ENCODE assay signal across 3 fruit fly cellular contexts in genomic region chr3R:12406235-12407196, dm6.
TF ChIP-seq lines count a peak whose summit lies in the region.

CG5167 (plus strand) TSS chr3R:12406532.

TF ChIP-seq in whole organism, adult, 20 proteins besides CTCF, POLR2A, EP300 and RAD21 (continued from another document):
- TF ChIP-seq tj (GFP tag; optimal IDR thresholded peaks at IDR 0.05; lab: Kevin White, UChicago) (peak; percentile 28), Crg-1 (GFP tag; optimal IDR thresholded peaks at IDR 0.05; lab: Kevin White, UChicago) (no peak)

TF ChIP-seq in whole organism, embryonic, 481 proteins besides CTCF, POLR2A, EP300 and RAD21 (continued from another document and continues in another):
- peak; percentile 64 for TF ChIP-seq CG2712 (tag; optimal IDR thresholded peaks at IDR 0.05; lab: Kevin White, UChicago)
- TF ChIP-seq HHEX (GFP tag; optimal IDR thresholded peaks at IDR 0.05; lab: Kevin White, UChicago): no peak
- TF ChIP-seq Chrac-16 (GFP tag; optimal IDR thresholded peaks at IDR 0.05; lab: Kevin White, UChicago): peak; percentile 35
- peak; percentile 44 for TF ChIP-seq CG6765 (GFP tag; optimal IDR thresholded peaks at IDR 0.05; lab: Kevin White, UChicago)
- TF ChIP-seq Meics (GFP tag; optimal IDR thresholded peaks at IDR 0.05; lab: Kevin White, UChicago): peak; percentile 38
- TF ChIP-seq Dref (GFP tag; IDR thresholded peaks at IDR 0.05; lab: Robert Waterston, UW): peak; percentile 49
- no peak for TF ChIP-seq CG11085 (GFP tag; IDR thresholded peaks at IDR 0.05; lab: Robert Waterston, UW)
- TF ChIP-seq CG6175 (GFP tag; IDR thresholded peaks at IDR 0.05; lab: Robert Waterston, UW): no peak
- TF ChIP-seq Bdp1 (GFP tag; optimal IDR thresholded peaks at IDR 0.05; lab: Kevin White, UChicago): no peak
- no peak for TF ChIP-seq zen2 (GFP tag; IDR thresholded peaks at IDR 0.05; lab: Robert Waterston, UW; ENCODE audit: partially characterized antibody)
- peak; percentile 18 for TF ChIP-seq tin (GFP tag; optimal IDR thresholded peaks at IDR 0.05; lab: Kevin White, UChicago)
- no peak for TF ChIP-seq ac (GFP tag; optimal IDR thresholded peaks at IDR 0.05; lab: Kevin White, UChicago)
- peak; percentile 43 for TF ChIP-seq CG2116 (GFP tag; optimal IDR thresholded peaks at IDR 0.05; lab: Kevin White, UChicago)
- no peak for TF ChIP-seq crp (GFP tag; optimal IDR thresholded peaks at IDR 0.05; lab: Kevin White, UChicago)
- peak; percentile 5 for TF ChIP-seq pzg (GFP tag; optimal IDR thresholded peaks at IDR 0.05; lab: Kevin White, UChicago)
- TF ChIP-seq NFAT (GFP tag; IDR thresholded peaks at IDR 0.05; lab: Robert Waterston, UW): no peak
- no peak for TF ChIP-seq fd64A (GFP tag; optimal IDR thresholded peaks at IDR 0.05; lab: Kevin White, UChicago)
- TF ChIP-seq kah (GFP tag; optimal IDR thresholded peaks at IDR 0.05; lab: Kevin White, UChicago): peak; percentile 66
- TF ChIP-seq CG10543 (GFP tag; optimal IDR thresholded peaks at IDR 0.05; lab: Kevin White, UChicago): no peak
- no peak for TF ChIP-seq wor (GFP tag; IDR thresholded peaks at IDR 0.05; lab: Robert Waterston, UW)
- TF ChIP-seq CG3281 (GFP tag; optimal IDR thresholded peaks at IDR 0.05; lab: Kevin White, UChicago): peak; percentile 24
- TF ChIP-seq unpg (GFP tag; optimal IDR thresholded peaks at IDR 0.05; lab: Kevin White, UChicago): peak; percentile 70
- TF ChIP-seq Scr (GFP tag; IDR thresholded peaks at IDR 0.05; lab: Robert Waterston, UW; ENCODE audit: partially characterized antibody): no peak; the same call in 1 of the 2 replicates
- TF ChIP-seq CG17359 (tag; optimal IDR thresholded peaks at IDR 0.05; lab: Kevin White, UChicago): peak; percentile 49
- TF ChIP-seq Doc3 (GFP tag; IDR thresholded peaks at IDR 0.05; lab: Robert Waterston, UW; ENCODE audit: partially characterized antibody): peak; percentile 53; the same call in 1 of the 3 replicates
- no peak for TF ChIP-seq CG18476 (GFP tag; optimal IDR thresholded peaks at IDR 0.05; lab: Kevin White, UChicago)
- no peak for TF ChIP-seq CG11456 (GFP tag; IDR thresholded peaks at IDR 0.05; lab: Robert Waterston, UW)
- TF ChIP-seq dmrt99B (tag; optimal IDR thresholded peaks at IDR 0.05; lab: Kevin White, UChicago): no peak
- TF ChIP-seq Nf-YA (GFP tag; IDR thresholded peaks at IDR 0.05; lab: Robert Waterston, UW): no peak
- TF ChIP-seq trem (tag; optimal IDR thresholded peaks at IDR 0.05; lab: Kevin White, UChicago): peak; percentile 58
- TF ChIP-seq BEAF-32 (GFP tag; optimal IDR thresholded peaks at IDR 0.05; lab: Kevin White, UChicago): peak; percentile 38
- no peak for TF ChIP-seq pb (GFP tag; optimal IDR thresholded peaks at IDR 0.05; lab: Kevin White, UChicago)
- no peak for TF ChIP-seq emc (GFP tag; optimal IDR thresholded peaks at IDR 0.05; lab: Kevin White, UChicago)
- TF ChIP-seq Atf6 (GFP tag; IDR thresholded peaks at IDR 0.05; lab: Robert Waterston, UW): no peak
- no peak for TF ChIP-seq HLH54F (GFP tag; optimal IDR thresholded peaks at IDR 0.05; lab: Kevin White, UChicago)
- no peak for TF ChIP-seq CG2199 (GFP tag; IDR thresholded peaks at IDR 0.05; lab: Robert Waterston, UW)
- peak; percentile 27 for TF ChIP-seq ind (GFP tag; optimal IDR thresholded peaks at IDR 0.05; lab: Kevin White, UChicago)
- peak; percentile 56 for TF ChIP-seq grau (tag; optimal IDR thresholded peaks at IDR 0.05; lab: Kevin White, UChicago)
- no peak for TF ChIP-seq CG3407 (GFP tag; optimal IDR thresholded peaks at IDR 0.05; lab: Kevin White, UChicago)
- TF ChIP-seq CG12942 (GFP tag; optimal IDR thresholded peaks at IDR 0.05; lab: Kevin White, UChicago): peak; percentile 18
- TF ChIP-seq CG4282 (GFP tag; optimal IDR thresholded peaks at IDR 0.05; lab: Kevin White, UChicago): peak; percentile 18
- peak; percentile 60 for TF ChIP-seq stwl (tag; optimal IDR thresholded peaks at IDR 0.05; lab: Kevin White, UChicago)
- no peak for TF ChIP-seq CG2129 (GFP tag; IDR thresholded peaks at IDR 0.05; lab: Robert Waterston, UW; ENCODE audit: partially characterized antibody)
- peak; percentile 19 for TF ChIP-seq gcm (GFP tag; optimal IDR thresholded peaks at IDR 0.05; lab: Kevin White, UChicago)
- TF ChIP-seq CG1792 (GFP tag; optimal IDR thresholded peaks at IDR 0.05; lab: Kevin White, UChicago): no peak
- TF ChIP-seq corto (GFP tag; optimal IDR thresholded peaks at IDR 0.05; lab: Kevin White, UChicago): peak; percentile 35
- TF ChIP-seq sc (optimal IDR thresholded peaks at IDR 0.05; lab: Kevin White, UChicago): no peak
- no peak for TF ChIP-seq sc (GFP tag; optimal IDR thresholded peaks at IDR 0.05; lab: Kevin White, UChicago)
- TF ChIP-seq Xbp1 (GFP tag; optimal IDR thresholded peaks at IDR 0.05; lab: Kevin White, UChicago): peak; percentile 28
- no peak for TF ChIP-seq Side (GFP tag; optimal IDR thresholded peaks at IDR 0.05; lab: Kevin White, UChicago)
- TF ChIP-seq lmd (GFP tag; IDR thresholded peaks at IDR 0.05; lab: Robert Waterston, UW): peak; percentile 16; the same call in 1 of the 2 replicates
- TF ChIP-seq Hmr (GFP tag; optimal IDR thresholded peaks at IDR 0.05; lab: Kevin White, UChicago): peak; percentile 35
- no peak for TF ChIP-seq yki (optimal IDR thresholded peaks at IDR 0.05; lab: Kevin White, UChicago)
- peak; percentile 7 for TF ChIP-seq Dip3 (GFP tag; optimal IDR thresholded peaks at IDR 0.05; lab: Kevin White, UChicago)
- TF ChIP-seq zen (tag; optimal IDR thresholded peaks at IDR 0.05; lab: Kevin White, UChicago): peak; percentile 57
- TF ChIP-seq gem (tag; optimal IDR thresholded peaks at IDR 0.05; lab: Kevin White, UChicago): peak; percentile 78
- peak; percentile 54; the same call in 1 of the 2 replicates for TF ChIP-seq Drgx (GFP tag; IDR thresholded peaks at IDR 0.05; lab: Robert Waterston, UW)
- TF ChIP-seq lov (optimal IDR thresholded peaks at IDR 0.05; lab: Kevin White, UChicago): no peak
- TF ChIP-seq lov (GFP tag; IDR thresholded peaks at IDR 0.05; lab: Robert Waterston, UW): no peak
- TF ChIP-seq ham (GFP tag; IDR thresholded peaks at IDR 0.05; lab: Robert Waterston, UW): no peak
- no peak for TF ChIP-seq Jarid2 (GFP tag; optimal IDR thresholded peaks at IDR 0.05; lab: Kevin White, UChicago)
- no peak for TF ChIP-seq vnd (GFP tag; IDR thresholded peaks at IDR 0.05; lab: Robert Waterston, UW; ENCODE audit: partially characterized antibody)
- TF ChIP-seq caup (GFP tag; optimal IDR thresholded peaks at IDR 0.05; lab: Kevin White, UChicago; ENCODE audit: severe bottlenecking): peak; percentile 6
- TF ChIP-seq Poxn (GFP tag; IDR thresholded peaks at IDR 0.05; lab: Robert Waterston, UW): no peak
- no peak for TF ChIP-seq wdn (GFP tag; IDR thresholded peaks at IDR 0.05; lab: Robert Waterston, UW)
- TF ChIP-seq grn (GFP tag; optimal IDR thresholded peaks at IDR 0.05; lab: Kevin White, UChicago): peak; percentile 93

TF ChIP-seq in whole organism, prepupa, 60 proteins besides CTCF, POLR2A, EP300 and RAD21 (continued from another document):
- TF ChIP-seq esn (GFP tag; optimal IDR thresholded peaks at IDR 0.05; lab: Kevin White, UChicago) (peak; percentile 63), CG6808 (GFP tag; optimal IDR thresholded peaks at IDR 0.05; lab: Kevin White, UChicago) (peak; percentile 76), Hr4 (GFP tag; optimal IDR thresholded peaks at IDR 0.05; lab: Kevin White, UChicago) (peak; percentile 1), CG11762 (GFP tag; optimal IDR thresholded peaks at IDR 0.05; lab: Kevin White, UChicago; ENCODE audit: insufficient read depth) (peak; percentile 50), lz (GFP tag; optimal IDR thresholded peaks at IDR 0.05; lab: Kevin White, UChicago) (peak; percentile 58), fd85E (GFP tag; optimal IDR thresholded peaks at IDR 0.05; lab: Kevin White, UChicago) (no peak), CG31627 (GFP tag; optimal IDR thresholded peaks at IDR 0.05; lab: Kevin White, UChicago) (peak; percentile 26), topi (GFP tag; optimal IDR thresholded peaks at IDR 0.05; lab: Kevin White, UChicago) (peak; percentile 24), Gug (GFP tag; IDR thresholded peaks at IDR 0.05; lab: Robert Waterston, UW) (no peak; the same call in 1 of the 2 replicates), vri (GFP tag; optimal IDR thresholded peaks at IDR 0.05; lab: Kevin White, UChicago) (peak; percentile 16), dsx (GFP tag; optimal IDR thresholded peaks at IDR 0.05; lab: Kevin White, UChicago; ENCODE audit: poor library complexity, severe bottlenecking) (peak; percentile 2), CG4318 (GFP tag; optimal IDR thresholded peaks at IDR 0.05; lab: Kevin White, UChicago) (no peak), Eip78C (GFP tag; lab: Kevin White, UChicago) (peak; percentile 87), Eip75B (GFP tag; optimal IDR thresholded peaks at IDR 0.05; lab: Kevin White, UChicago) (peak; percentile 46), spab (GFP tag; optimal IDR thresholded peaks at IDR 0.05; lab: Kevin White, UChicago) (peak; percentile 54), Blimp-1 (GFP tag; optimal IDR thresholded peaks at IDR 0.05; lab: Kevin White, UChicago) (no peak), net (GFP tag; optimal IDR thresholded peaks at IDR 0.05; lab: Kevin White, UChicago) (peak; percentile 76), acj6 (GFP tag; optimal IDR thresholded peaks at IDR 0.05; lab: Kevin White, UChicago) (no peak), CG16779 (tag; optimal IDR thresholded peaks at IDR 0.05; lab: Kevin White, UChicago) (peak; percentile 87), CG15336 (GFP tag; IDR thresholded peaks at IDR 0.05; lab: Robert Waterston, UW) (peak; percentile 42; the same call in 1 of the 2 replicates), CG3919 (GFP tag; optimal IDR thresholded peaks at IDR 0.05; lab: Kevin White, UChicago) (peak; percentile 43), CG6854 (GFP tag; optimal IDR thresholded peaks at IDR 0.05; lab: Kevin White, UChicago) (peak; percentile 59), CG11294 (GFP tag; IDR thresholded peaks at IDR 0.05; lab: Robert Waterston, UW) (no peak), OdsH (GFP tag; optimal IDR thresholded peaks at IDR 0.05; lab: Kevin White, UChicago) (no peak), CG6163 (GFP tag; IDR thresholded peaks at IDR 0.05; lab: Robert Waterston, UW) (peak; percentile 15; the same call in 1 of the 3 replicates), Ets21C (GFP tag; optimal IDR thresholded peaks at IDR 0.05; lab: Kevin White, UChicago) (no peak), salr (GFP tag; optimal IDR thresholded peaks at IDR 0.05; lab: Kevin White, UChicago) (peak; percentile 41 to 50), cyc (GFP tag; optimal IDR thresholded peaks at IDR 0.05; lab: Kevin White, UChicago) (peak; percentile 8), Hr38 (GFP tag; optimal IDR thresholded peaks at IDR 0.05; lab: Kevin White, UChicago) (no peak), svp (GFP tag; lab: Kevin White, UChicago) (peak; percentile 69), pdm3 (GFP tag; optimal IDR thresholded peaks at IDR 0.05; lab: Kevin White, UChicago) (no peak), Lpt (GFP tag; optimal IDR thresholded peaks at IDR 0.05; lab: Kevin White, UChicago) (peak; percentile 9), CG11902 (GFP tag; optimal IDR thresholded peaks at IDR 0.05; lab: Kevin White, UChicago) (no peak), fkh (GFP tag; optimal IDR thresholded peaks at IDR 0.05; lab: Kevin White, UChicago) (peak; percentile 25), CG10669 (GFP tag; optimal IDR thresholded peaks at IDR 0.05; lab: Kevin White, UChicago) (no peak), dac (GFP tag; optimal IDR thresholded peaks at IDR 0.05; lab: Kevin White, UChicago) (no peak), Ets96B (tag; optimal IDR thresholded peaks at IDR 0.05; lab: Kevin White, UChicago) (peak; percentile 25), CG34406 (GFP tag; optimal IDR thresholded peaks at IDR 0.05; lab: Kevin White, UChicago) (peak; percentile 36), CG9139 (GFP tag; optimal IDR thresholded peaks at IDR 0.05; lab: Kevin White, UChicago) (peak; percentile 87), Eip93F (GFP tag; optimal IDR thresholded peaks at IDR 0.05; lab: Kevin White, UChicago) (peak; percentile 21)
